Worm (Caenorhabditis elegans) whole organism, L4 larva: Measurements from ENCODE around the gene zgpa-1.

ENCODE experiments used
- F26F4.8 ChIP-seq: fragments of 200-800 bp; sonication (Bioruptor generic); conservative IDR thresholded peaks from 2 replicates; pipeline ENCODE4 v1.3.6; 2022; ENCODE audit warnings: missing genetic modification characterization, missing compliant biosample characterization
- F37D6.2 ChIP-seq: sonication (generic microtip); optimal IDR thresholded peaks from 2 replicates; lab custom pipeline; 2016; ENCODE audit warnings: mild to moderate bottlenecking, missing genetic modification characterization, missing compliant biosample characterization
- R02D3.7 ChIP-seq: fragments of 150-350 bp; sonication (generic microtip); optimal IDR thresholded peaks from 3 replicates; lab custom pipeline; 2014; ENCODE audit warnings: missing biosample characterization, missing genetic modification characterization
- Y5F2A.4 ChIP-seq: fragments of 200-800 bp; sonication (Bioruptor generic); optimal IDR thresholded peaks from 2 replicates; lab custom pipeline; 2018; ENCODE audit warnings: mild to moderate bottlenecking, missing genetic modification characterization, missing compliant biosample characterization
- aha-1 ChIP-seq: fragments of 150-350 bp; peaks from one replicate; lab custom pipeline; 2014; ENCODE audit warnings: missing biosample characterization, missing genetic modification characterization
- ama-1 ChIP-seq: fragments of 150-350 bp; optimal IDR thresholded peaks from 2 replicates; lab custom pipeline; 2014; ENCODE audit warnings: inconsistent platforms, mixed read lengths
- arid-1 ChIP-seq: fragments of 200-800 bp; sonication (Bioruptor generic); conservative IDR thresholded peaks from 2 replicates; pipeline ENCODE4 v1.3.6; 2022; ENCODE audit warnings: missing genetic modification reagents, missing genetic modification characterization, missing compliant biosample characterization
- ceh-28 ChIP-seq: fragments of 150-350 bp; optimal IDR thresholded peaks from 2 replicates; lab custom pipeline; 2014; ENCODE audit warnings: missing biosample characterization, missing genetic modification reagents, missing genetic modification characterization
- ceh-44 ChIP-seq: fragments of 200-800 bp; sonication (Bioruptor generic); IDR thresholded peaks from 2 replicates; pipeline ENCODE4 v1.3.6; 2022; ENCODE audit warnings: missing genetic modification reagents, missing genetic modification characterization, missing compliant biosample characterization
- ces-1 ChIP-seq: fragments of 150-350 bp; sonication (generic microtip); optimal IDR thresholded peaks from 4 replicates; lab custom pipeline; 2014; ENCODE audit warnings: missing biosample characterization, missing genetic modification reagents, missing genetic modification characterization
- ctbp-1 ChIP-seq: fragments of 200-800 bp; sonication (Bioruptor generic); IDR thresholded peaks from 2 replicates; pipeline ENCODE4 v1.3.6; 2022; ENCODE audit warnings: missing genetic modification reagents, missing genetic modification characterization, missing compliant biosample characterization
- daf-16 ChIP-seq, 3 experiments: sonication (generic microtip); optimal IDR thresholded peaks; 2 replicates each; lab custom pipeline; 2016 to 2017; ENCODE audit warnings: missing genetic modification characterization in 3 of 3, missing genetic modification reagents in 3 of 3, mild to moderate bottlenecking in 2 of 3, missing compliant biosample characterization in 2 of 3, missing biosample characterization in 1 of 3, moderate library complexity in 1 of 3
- daf-19 ChIP-seq: fragments of 200-800 bp; sonication (Bioruptor generic); conservative IDR thresholded peaks from 2 replicates; pipeline ENCODE4 v1.3.6; 2022; ENCODE audit warnings: missing genetic modification characterization, missing compliant biosample characterization
- dpl-1 ChIP-seq: fragments of 150-350 bp; optimal IDR thresholded peaks from 2 replicates; lab custom pipeline; 2014; ENCODE audit warnings: missing biosample characterization, missing genetic modification reagents, missing genetic modification characterization
- dve-1 ChIP-seq: sonication (generic microtip); optimal IDR thresholded peaks from 2 replicates; lab custom pipeline; 2017; ENCODE audit warnings: antibody characterized with exemption, mild to moderate bottlenecking, missing genetic modification characterization, missing compliant biosample characterization; ENCODE audit not compliant: insufficient read depth
- hlh-11 ChIP-seq: fragments of 200-800 bp; sonication (Bioruptor generic); optimal IDR thresholded peaks from 2 replicates; lab custom pipeline; 2018; ENCODE audit warnings: mild to moderate bottlenecking, missing genetic modification characterization, missing compliant biosample characterization
- hlh-30 ChIP-seq: sonication (generic microtip); optimal IDR thresholded peaks from 2 replicates; lab custom pipeline; 2017; ENCODE audit warnings: antibody characterized with exemption, mild to moderate bottlenecking, missing genetic modification characterization, missing compliant biosample characterization; ENCODE audit not compliant: insufficient read depth
- hmg-1.1 ChIP-seq: fragments of 200-800 bp; sonication (Bioruptor generic); IDR thresholded peaks from 2 replicates; pipeline ENCODE4 v1.3.6; 2022; ENCODE audit warnings: missing genetic modification reagents, missing genetic modification characterization, missing compliant biosample characterization
- lsy-2 ChIP-seq, 2 experiments: fragments of 150-350 bp in 1 of 2; sonication (generic microtip) in 1 of 2; optimal IDR thresholded peaks; 2 replicates each; lab custom pipeline; 2014 to 2017; ENCODE audit warnings: missing biosample characterization in 2 of 2, missing genetic modification characterization in 2 of 2
- mdl-1 ChIP-seq, 2 experiments: fragments of 150-350 bp in 1 of 2; sonication (generic microtip) in 1 of 2; optimal IDR thresholded peaks; 2 replicates each; lab custom pipeline; 2014 to 2017; ENCODE audit warnings: missing biosample characterization in 2 of 2, missing genetic modification characterization in 2 of 2
- mep-1 ChIP-seq: fragments of 150-350 bp; sonication (generic microtip); optimal IDR thresholded peaks from 3 replicates; lab custom pipeline; 2014; ENCODE audit warnings: missing biosample characterization, missing genetic modification characterization
- mes-2 ChIP-seq: sonication (generic microtip); optimal IDR thresholded peaks from 2 replicates; lab custom pipeline; 2016; ENCODE audit warnings: missing genotype, mild to moderate bottlenecking, missing genetic modification characterization, missing compliant biosample characterization; ENCODE audit not compliant: poor library complexity, severe bottlenecking
- mxl-3 ChIP-seq: fragments of 200-800 bp; sonication (Bioruptor generic); optimal IDR thresholded peaks from 2 replicates; lab custom pipeline; 2018; ENCODE audit warnings: mild to moderate bottlenecking, missing genetic modification characterization, missing compliant biosample characterization
- nhr-11 ChIP-seq: fragments of 150-350 bp; optimal IDR thresholded peaks from 2 replicates; lab custom pipeline; 2014; ENCODE audit warnings: missing biosample characterization, missing genetic modification characterization
- nhr-111 ChIP-seq: fragments of 200-800 bp; sonication (Bioruptor generic); optimal IDR thresholded peaks from 2 replicates; lab custom pipeline; 2018; ENCODE audit warnings: mild to moderate bottlenecking, missing genetic modification characterization, missing compliant biosample characterization
- nhr-28 ChIP-seq: fragments of 150-350 bp; optimal IDR thresholded peaks from 2 replicates; lab custom pipeline; 2014; ENCODE audit warnings: missing biosample characterization, missing genetic modification characterization
- nhr-48 ChIP-seq: sonication (generic microtip); optimal IDR thresholded peaks from 2 replicates; lab custom pipeline; 2016; ENCODE audit warnings: mild to moderate bottlenecking, missing genetic modification characterization, missing compliant biosample characterization
- nhr-6 ChIP-seq: fragments of 150-350 bp; optimal IDR thresholded peaks from 2 replicates; lab custom pipeline; 2014; ENCODE audit warnings: missing biosample characterization, missing genetic modification characterization
- rbr-2 ChIP-seq: sonication (generic microtip); optimal IDR thresholded peaks from 2 replicates; lab custom pipeline; 2016; ENCODE audit warnings: missing genotype, missing genetic modification characterization, missing compliant biosample characterization
- sdz-12 ChIP-seq: fragments of 200-800 bp; sonication (Bioruptor generic); optimal IDR thresholded peaks from 2 replicates; lab custom pipeline; 2018; ENCODE audit warnings: mild to moderate bottlenecking, missing genetic modification characterization, missing compliant biosample characterization
- spr-1 ChIP-seq: sonication (generic microtip); optimal IDR thresholded peaks from 2 replicates; lab custom pipeline; 2016; ENCODE audit warnings: mild to moderate bottlenecking, missing genetic modification characterization, missing compliant biosample characterization
- spr-3 ChIP-seq: fragments of 200-800 bp; sonication (Bioruptor generic); optimal IDR thresholded peaks from 2 replicates; lab custom pipeline; 2018; ENCODE audit warnings: mild to moderate bottlenecking, missing genetic modification characterization, missing compliant biosample characterization
- unc-130 ChIP-seq: sonication (generic microtip); optimal IDR thresholded peaks from 2 replicates; lab custom pipeline; 2016; ENCODE audit warnings: missing genetic modification reagents, missing genetic modification characterization, missing compliant biosample characterization
- unc-39 ChIP-seq: sonication (generic microtip); optimal IDR thresholded peaks from 2 replicates; lab custom pipeline; 2017; ENCODE audit warnings: missing biosample characterization, missing genetic modification characterization
- unc-62 ChIP-seq, 3 experiments: fragments of 150-350 bp in 1 of 3; sonication (generic microtip); optimal IDR thresholded peaks in 2 of 3; peaks in 1 of 3; 1 replicate in 1 of 3; 2 replicates in 2 of 3; lab custom pipeline; 2014 to 2017; ENCODE audit warnings: missing biosample characterization in 3 of 3, missing genetic modification characterization in 3 of 3, missing genetic modification reagents in 3 of 3, missing genotype in 1 of 3
- zip-2 ChIP-seq: fragments of 150-350 bp; optimal IDR thresholded peaks from 2 replicates; lab custom pipeline; 2014; ENCODE audit warnings: missing biosample characterization, missing genetic modification characterization

zgpa-1 gene

ce11 chrIV:7829275-7829938, 16.8 kb upstream of the zgpa-1 start, which contains the start of gene C06A6.4 (continued):
- peak; percentile 10 for TF ChIP-seq mes-2 (tag; lab: Kevin White, UChicago)
- no peak for TF ChIP-seq zip-2 (tag; lab: Kevin White, UChicago)
- peak; percentile 12 for TF ChIP-seq unc-130 (GFP tag; lab: Kevin White, UChicago)
- TF ChIP-seq nhr-28 (tag; lab: Kevin White, UChicago): peak; percentile 2
- TF ChIP-seq hlh-11 (tag; lab: Kevin White, UChicago): peak; percentile 60
- TF ChIP-seq dve-1: peak; percentile 56
- TF ChIP-seq nhr-6 (tag; lab: Kevin White, UChicago): no peak
- TF ChIP-seq hlh-30: peak; percentile 61
- no peak for TF ChIP-seq daf-16 (GFP tag; optimal IDR thresholded peaks at IDR 0.05; lab: Kevin White, UChicago)
- TF ChIP-seq daf-16 (tag; optimal IDR thresholded peaks at IDR 0.05; lab: Kevin White, UChicago): peak; percentile 54
- no peak for TF ChIP-seq nhr-111 (GFP tag; lab: Kevin White, UChicago)

- no peak for TF ChIP-seq unc-39 (tag; lab: Kevin White, UChicago)
- TF ChIP-seq F26F4.8: no peak
- no peak for TF ChIP-seq Y5F2A.4 (GFP tag; lab: Kevin White, UChicago)
These were observed 12.0 kb upstream of the zgpa-1 start for ce11 chrIV:7824649-7825048.

ce11 chrIV:7822524-7822923, 9.9 kb upstream of the zgpa-1 start, which contains the start of gene T14A8.2:
Gene T14A8.2 (minus strand): TSS chrIV:7822624.
- TF ChIP-seq spr-1 (tag; lab: Kevin White, UChicago) (no peak), sdz-12 (GFP tag; lab: Kevin White, UChicago) (no peak), spr-3 (no peak), mxl-3 (GFP tag; lab: Kevin White, UChicago) (no peak)

ce11 chrIV:7817852-7818251, 5.2 kb upstream of the zgpa-1 start, which contains the start of gene ric-3:
Gene ric-3 (plus strand): TSS chrIV:7818251.
- TF ChIP-seq dpl-1 (GFP tag; lab: Kevin White, UChicago) (peak; percentile 12), mep-1 (tag; lab: Kevin White, UChicago) (peak; percentile 38), daf-16 (GFP tag; optimal IDR thresholded peaks at IDR 0.05; lab: Kevin White, UChicago) (peak in 1 of 2 experiments; percentile 28), daf-16 (tag; optimal IDR thresholded peaks at IDR 0.05; lab: Kevin White, UChicago) (no peak), lsy-2 (tag; optimal IDR thresholded peaks at IDR 0.05; lab: Kevin White, UChicago) (peak in 1 of 2 experiments; percentile 70), ceh-44 (GFP tag; lab: Robert Waterston, UW) (no peak), nhr-11 (peak; percentile 73), hlh-11 (tag; lab: Kevin White, UChicago) (peak; percentile 61), ama-1 (no peak), ceh-28 (tag; lab: Kevin White, UChicago) (peak; percentile 58), rbr-2 (tag; lab: Kevin White, UChicago) (peak; percentile 71), daf-19 (GFP tag; lab: Robert Waterston, UW) (no peak), mdl-1 (tag; optimal IDR thresholded peaks at IDR 0.05; lab: Kevin White, UChicago) (peak in 1 of 2 experiments; percentile 45), arid-1 (GFP tag; lab: Robert Waterston, UW) (no peak), F37D6.2 (tag; lab: Kevin White, UChicago) (peak; percentile 29), ces-1 (GFP tag; lab: Kevin White, UChicago) (peak; percentile 24), ctbp-1 (GFP tag; lab: Robert Waterston, UW) (0 out of 2 replicates have a peak, but pooled peaks have one; percentile 19), aha-1 (tag; lab: Kevin White, UChicago) (peak; percentile 64), hlh-30 (peak; percentile 34), mes-2 (tag; lab: Kevin White, UChicago) (peak; percentile 45), R02D3.7 (tag; lab: Kevin White, UChicago) (no peak), unc-62 (GFP tag; optimal IDR thresholded peaks at IDR 0.05 in 1 of 2; lab: Kevin White, UChicago) (peak in 1 of 2 experiments; percentile 98), unc-62 (tag; optimal IDR thresholded peaks at IDR 0.05; lab: Kevin White, UChicago) (no peak), hmg-1.1 (GFP tag; lab: Robert Waterston, UW) (peak; percentile 69), nhr-48 (tag; lab: Kevin White, UChicago) (peak; percentile 22)
